Worm (Caenorhabditis elegans): ENCODE measurements around the gene nhr-181.

ce11 chrV:4138688-4139087 lies 43.8 kb downstream of the nhr-181 start, which contains the start of gene lgc-29:
- no peak for TF ChIP-seq ces-1 (GFP tag; optimal IDR thresholded peaks at IDR 0.05)
- no peak for TF ChIP-seq lsy-2 (tag; optimal IDR thresholded peaks at IDR 0.05)
- TF ChIP-seq ama-1 (optimal IDR thresholded peaks at IDR 0.05), result no peak
- TF ChIP-seq nhr-237 (tag; optimal IDR thresholded peaks at IDR 0.05), result no peak
- no peak for TF ChIP-seq egl-43 (GFP tag; IDR thresholded peaks at IDR 0.05)
- no peak for TF ChIP-seq nhr-77 (tag; optimal IDR thresholded peaks at IDR 0.05)
- no peak for TF ChIP-seq lin-15B (tag; optimal IDR thresholded peaks at IDR 0.05)
- no peak for TF ChIP-seq nhr-41 (GFP tag; IDR thresholded peaks at IDR 0.05)

Measured in whole organism, L4 larva.